Fruit fly (Drosophila melanogaster) whole organism, embryonic: ENCODE measurements around the gene Cpr97Ea.

ENCODE experiments used
- Bgb ChIP-seq: fragments of 200-800 bp; sonication (Bioruptor generic); IDR thresholded peaks from 2 replicates; pipeline ENCODE4 v1.3.6; 2022; ENCODE audit warnings: missing biosample characterization, missing genetic modification characterization; ENCODE audit not compliant: partially characterized antibody
- Blimp-1 ChIP-seq: fragments of 200-800 bp; sonication (Bioruptor generic); optimal IDR thresholded peaks from 3 replicates; lab custom pipeline; 2018; ENCODE audit warnings: missing biosample characterization, missing genetic modification characterization, mild to moderate bottlenecking, moderate library complexity, missing genetic modification reagents
- BtbVII ChIP-seq: fragments of 200-800 bp; sonication (Bioruptor generic); optimal IDR thresholded peaks from 3 replicates; lab custom pipeline; 2017; ENCODE audit warnings: missing biosample characterization, mild to moderate bottlenecking, missing genetic modification characterization
- CG10654 ChIP-seq: fragments of 200-800 bp; sonication (Bioruptor generic); optimal IDR thresholded peaks from 2 replicates; lab custom pipeline; 2016; ENCODE audit warnings: missing biosample characterization, missing genetic modification characterization
- CG10979 ChIP-seq: fragments of 200-800 bp; sonication (Bioruptor generic); optimal IDR thresholded peaks from 2 replicates; lab custom pipeline; 2018; ENCODE audit warnings: missing biosample characterization, mild to moderate bottlenecking, missing genetic modification characterization, moderate library complexity
- CG11723 ChIP-seq: fragments of 200-800 bp; sonication (Bioruptor generic); optimal IDR thresholded peaks from 2 replicates; lab custom pipeline; 2017; ENCODE audit warnings: missing biosample characterization, mild to moderate bottlenecking, missing genetic modification characterization
- CG13894 ChIP-seq: fragments of 200-800 bp; sonication (Bioruptor generic); optimal IDR thresholded peaks from 3 replicates; lab custom pipeline; 2018; ENCODE audit warnings: missing biosample characterization, mild to moderate bottlenecking, missing genetic modification characterization, moderate library complexity
- CG16813 ChIP-seq: fragments of 200-800 bp; sonication (Bioruptor generic); IDR thresholded peaks from 3 replicates; pipeline ENCODE4 v1.3.6; 2022; ENCODE audit warnings: missing biosample characterization, missing genetic modification characterization; ENCODE audit not compliant: partially characterized antibody
- CG17568 ChIP-seq: fragments of 200-800 bp; sonication (Bioruptor generic); optimal IDR thresholded peaks from 2 replicates; lab custom pipeline; 2018; ENCODE audit warnings: missing biosample characterization, mild to moderate bottlenecking, missing genetic modification characterization, moderate library complexity
- CG18599 ChIP-seq: fragments of 200-800 bp; sonication (Bioruptor generic); optimal IDR thresholded peaks from 3 replicates; lab custom pipeline; 2017; ENCODE audit warnings: missing biosample characterization, missing genetic modification characterization, mild to moderate bottlenecking, moderate library complexity, missing genetic modification reagents
- CG18619 ChIP-seq: fragments of 200-800 bp; sonication (Bioruptor generic); optimal IDR thresholded peaks from 3 replicates; lab custom pipeline; 2017; ENCODE audit warnings: missing biosample characterization, mild to moderate bottlenecking, missing genetic modification characterization
- CG2120 ChIP-seq: fragments of 200-800 bp; sonication (Bioruptor generic); optimal IDR thresholded peaks from 3 replicates; lab custom pipeline; 2016; ENCODE audit warnings: missing biosample characterization, missing genetic modification characterization
- CG4282 ChIP-seq: fragments of 200-800 bp; sonication (Bioruptor generic); optimal IDR thresholded peaks from 2 replicates; lab custom pipeline; 2016; ENCODE audit warnings: missing biosample characterization, missing genetic modification characterization
- CG4360 ChIP-seq: fragments of 200-800 bp; sonication (Bioruptor generic); IDR thresholded peaks from 2 replicates; pipeline ENCODE4 v1.3.6; 2022; ENCODE audit warnings: missing biosample characterization, missing genetic modification characterization
- CTCF ChIP-seq: fragments of 200-800 bp; sonication (Bioruptor generic); optimal IDR thresholded peaks from 2 replicates; lab custom pipeline; 2017; ENCODE audit warnings: missing biosample characterization, mild to moderate bottlenecking, missing genetic modification characterization, moderate library complexity
- CoRest ChIP-seq: fragments of 200-800 bp; sonication (Bioruptor generic); optimal IDR thresholded peaks from 3 replicates; lab custom pipeline; 2018; ENCODE audit warnings: missing biosample characterization, mild to moderate bottlenecking, missing genetic modification characterization, moderate library complexity
- GATAe ChIP-seq: fragments of 200-800 bp; sonication (Bioruptor generic); conservative IDR thresholded peaks from 2 replicates; pipeline ENCODE4 v1.3.6; 2022; ENCODE audit warnings: missing biosample characterization, missing genetic modification characterization
- HLH4C ChIP-seq: fragments of 200-800 bp; sonication (Bioruptor generic); IDR thresholded peaks from 3 replicates; pipeline ENCODE4 v1.3.6; 2022; ENCODE audit warnings: missing biosample characterization, missing genetic modification characterization; ENCODE audit not compliant: partially characterized antibody
- Hr51 ChIP-seq, 2 experiments: fragments of 200-800 bp; sonication (Bioruptor generic); optimal IDR thresholded peaks; 2 replicates in 1 of 2; 3 replicates in 1 of 2; lab custom pipeline; 2016 to 2018; ENCODE audit warnings: missing biosample characterization in 2 of 2, missing genetic modification characterization in 2 of 2, mild to moderate bottlenecking in 1 of 2, moderate library complexity in 1 of 2
- Hr78 ChIP-seq, 2 experiments: fragments of 200-800 bp in 1 of 2; fragments of >200 bp in 1 of 2; sonication (Bioruptor generic) in 1 of 2; optimal IDR thresholded peaks; 2 replicates each; lab custom pipeline; 2017 to 2019; ENCODE audit warnings: missing biosample characterization in 2 of 2, missing genetic modification characterization in 2 of 2, mild to moderate bottlenecking in 1 of 2, moderate library complexity in 1 of 2
- NFAT ChIP-seq: fragments of 200-800 bp; sonication (Bioruptor generic); IDR thresholded peaks from 2 replicates; pipeline ENCODE4 v1.3.6; 2022; ENCODE audit warnings: missing biosample characterization, missing genetic modification characterization
- Optix ChIP-seq: fragments of 200-800 bp; sonication (Bioruptor generic); IDR thresholded peaks from 3 replicates; pipeline ENCODE4 v1.3.6; 2022; ENCODE audit warnings: missing biosample characterization, missing genetic modification characterization
- Spps ChIP-seq: fragments of 200-800 bp; sonication (Bioruptor generic); optimal IDR thresholded peaks from 2 replicates; lab custom pipeline; 2018; ENCODE audit warnings: missing biosample characterization, mild to moderate bottlenecking, missing genetic modification characterization
- Ssrp ChIP-seq: fragments of 200-800 bp; sonication (Bioruptor generic); optimal IDR thresholded peaks from 2 replicates; lab custom pipeline; 2018; ENCODE audit warnings: missing biosample characterization, mild to moderate bottlenecking, missing genetic modification characterization, moderate library complexity
- Tbp ChIP-seq: fragments of >200 bp; optimal IDR thresholded peaks from 2 replicates; lab custom pipeline; 2018; ENCODE audit warnings: missing biosample characterization, missing genetic modification characterization
- amos ChIP-seq: fragments of 200-800 bp; sonication (Bioruptor generic); IDR thresholded peaks from 2 replicates; pipeline ENCODE4 v1.3.6; 2022; ENCODE audit warnings: missing biosample characterization, missing genetic modification characterization; ENCODE audit not compliant: partially characterized antibody
- az2 ChIP-seq: fragments of 200-800 bp; sonication (Bioruptor generic); optimal IDR thresholded peaks from 3 replicates; lab custom pipeline; 2016; ENCODE audit warnings: missing biosample characterization, missing genetic modification characterization
- bowl ChIP-seq: fragments of 200-800 bp; sonication (Bioruptor generic); IDR thresholded peaks from 2 replicates; pipeline ENCODE4 v1.3.6; 2022; ENCODE audit warnings: missing biosample characterization, missing genetic modification characterization
- bsh ChIP-seq, 2 experiments: fragments of 200-800 bp; sonication (Bioruptor generic); optimal IDR thresholded peaks; 2 replicates each; lab custom pipeline; 2017 to 2018; ENCODE audit warnings: mild to moderate bottlenecking in 2 of 2, missing biosample characterization in 2 of 2, missing genetic modification characterization in 2 of 2, moderate library complexity in 1 of 2
- dan ChIP-seq: fragments of 200-800 bp; sonication (Bioruptor generic); IDR thresholded peaks from 2 replicates; pipeline ENCODE4 v1.3.6; 2022; ENCODE audit warnings: missing biosample characterization, missing genetic modification characterization
- dm ChIP-seq: fragments of 200-800 bp; sonication (Bioruptor generic); optimal IDR thresholded peaks from 3 replicates; lab custom pipeline; 2016; ENCODE audit warnings: missing biosample characterization, missing genetic modification characterization
- emc ChIP-seq: fragments of 200-800 bp; sonication (Bioruptor generic); optimal IDR thresholded peaks from 2 replicates; lab custom pipeline; 2016; ENCODE audit warnings: missing biosample characterization, missing genetic modification characterization
- fd3F ChIP-seq: fragments of 200-800 bp; sonication (Bioruptor generic); optimal IDR thresholded peaks from 2 replicates; lab custom pipeline; 2018; ENCODE audit warnings: missing biosample characterization, mild to moderate bottlenecking, missing genetic modification characterization, moderate library complexity
- gcm ChIP-seq: fragments of 200-800 bp; sonication (Bioruptor generic); optimal IDR thresholded peaks from 2 replicates; lab custom pipeline; 2019; ENCODE audit warnings: missing biosample characterization, mild to moderate bottlenecking, missing genetic modification characterization, moderate library complexity
- gcm2 ChIP-seq: fragments of 200-800 bp; sonication (Bioruptor generic); optimal IDR thresholded peaks from 2 replicates; lab custom pipeline; 2016; ENCODE audit warnings: missing biosample characterization, missing genetic modification characterization
- grau ChIP-seq: fragments of 200-800 bp; optimal IDR thresholded peaks from 3 replicates; lab custom pipeline; 2019; ENCODE audit warnings: missing biosample characterization, mild to moderate bottlenecking, missing genetic modification characterization, moderate library complexity
- ham ChIP-seq: fragments of 200-800 bp; sonication (Bioruptor generic); IDR thresholded peaks from 2 replicates; pipeline ENCODE4 v1.3.6; 2022; ENCODE audit warnings: missing biosample characterization, missing genetic modification characterization
- prd ChIP-seq, 3 experiments: fragments of >200 bp in 2 of 3; fragments of 200-800 bp in 1 of 3; sonication (Bioruptor generic) in 1 of 3; optimal IDR thresholded peaks in 2 of 3; IDR thresholded peaks in 1 of 3; 2 replicates in 2 of 3; 3 replicates in 1 of 3; pipeline versions ENCODE4 v1.3.6 to Lab custom; 2017 to 2022; ENCODE audit warnings: missing biosample characterization in 1 of 3, missing genetic modification characterization in 1 of 3
- stc ChIP-seq: fragments of 200-800 bp; sonication (Bioruptor generic); IDR thresholded peaks from 2 replicates; pipeline ENCODE4 v1.3.6; 2022; ENCODE audit warnings: missing biosample characterization, missing genetic modification characterization
- tgo ChIP-seq: fragments of 200-800 bp; sonication (Bioruptor generic); IDR thresholded peaks from 3 replicates; pipeline ENCODE4 v1.3.6; 2022; ENCODE audit warnings: missing biosample characterization, missing genetic modification characterization
- twi ChIP-seq: fragments of 200-800 bp; optimal IDR thresholded peaks from 2 replicates; lab custom pipeline; 2019; ENCODE audit warnings: missing biosample characterization, mild to moderate bottlenecking, missing genetic modification characterization, moderate library complexity
- unpg ChIP-seq: fragments of 200-800 bp; sonication (Bioruptor generic); optimal IDR thresholded peaks from 3 replicates; lab custom pipeline; 2018; ENCODE audit warnings: missing biosample characterization, mild to moderate bottlenecking, missing genetic modification characterization, moderate library complexity
- vvl ChIP-seq: fragments of 200-800 bp; sonication (Bioruptor generic); IDR thresholded peaks from 2 replicates; pipeline ENCODE4 v1.3.6; 2022; ENCODE audit warnings: missing biosample characterization, missing genetic modification characterization
- wdn ChIP-seq: fragments of 200-800 bp; sonication (Bioruptor generic); IDR thresholded peaks from 2 replicates; pipeline ENCODE4 v1.3.6; 2022; ENCODE audit warnings: missing biosample characterization, missing genetic modification characterization

Gene Cpr97Ea

dm6 chr3R:27067362-27067761 lies 20.2 kb downstream of the Cpr97Ea start (continued):
- TF ChIP-seq Blimp-1 (GFP tag; lab: Kevin White, UChicago), result peak; percentile 25
- peak; percentile 59 for TF ChIP-seq CG18599 (GFP tag; lab: Kevin White, UChicago)
- TF ChIP-seq ham (GFP tag; lab: Robert Waterston, UW), result no peak
- TF ChIP-seq vvl (GFP tag; lab: Robert Waterston, UW), result peak; percentile 33; the same call in 1 of the 2 replicates
- peak; percentile 78 for TF ChIP-seq CG13894 (tag; lab: Kevin White, UChicago)
- no peak for TF ChIP-seq CG16813

dm6 chr3R:27065136-27065535 lies 22.4 kb downstream of the Cpr97Ea start, which contains the start of gene CG43935:
Gene CG43935 (plus strand): TSS chr3R:27065436.
- TF ChIP-seq prd (optimal IDR thresholded peaks at IDR 0.05; lab: Kevin White, UChicago), result no peak
- no peak for TF ChIP-seq prd (GFP tag; IDR thresholded peaks at IDR 0.05; lab: Robert Waterston, UW)
- TF ChIP-seq Tbp, result no peak
- no peak for TF ChIP-seq unpg
- TF ChIP-seq Ssrp, result no peak
- no peak for TF ChIP-seq BtbVII
- TF ChIP-seq gcm2 (GFP tag; lab: Kevin White, UChicago), result no peak
- TF ChIP-seq stc, result no peak
- no peak for TF ChIP-seq wdn
- TF ChIP-seq fd3F, result no peak
- TF ChIP-seq bsh (GFP tag; optimal IDR thresholded peaks at IDR 0.05; lab: Kevin White, UChicago), result no peak
- no peak for TF ChIP-seq twi
- TF ChIP-seq az2 (GFP tag; lab: Kevin White, UChicago), result no peak
- TF ChIP-seq dm, result no peak
- no peak for TF ChIP-seq CG11723 (GFP tag; lab: Kevin White, UChicago)
- TF ChIP-seq gcm, result no peak
- no peak for TF ChIP-seq CG4282 (GFP tag; lab: Kevin White, UChicago)
- TF ChIP-seq dan, result no peak
- TF ChIP-seq Hr51 (GFP tag; optimal IDR thresholded peaks at IDR 0.05; lab: Kevin White, UChicago), result no peak
- no peak for TF ChIP-seq CG18599 (GFP tag; lab: Kevin White, UChicago)

- no peak for TF ChIP-seq emc
Observed at dm6 chr3R:27064099-27064498, 23.5 kb downstream of the Cpr97Ea start, which contains the start of gene Nep5. Gene Nep5 (minus strand): TSS chr3R:27064199.

dm6 chr3R:27061916-27062315 lies 25.7 kb downstream of the Cpr97Ea start, which contains the start of gene CG34292:
Gene CG34292 (plus strand): TSS chr3R:27062216.
- TF ChIP-seq GATAe (GFP tag; lab: Robert Waterston, UW), result no peak

dm6 chr3R:27056152-27056551 lies 31.4 kb downstream of the Cpr97Ea start:
- no peak for TF ChIP-seq Spps (tag; lab: Kevin White, UChicago)
- no peak for TF ChIP-seq bowl (GFP tag; lab: Robert Waterston, UW)
- TF ChIP-seq HLH4C (GFP tag; lab: Robert Waterston, UW), result no peak
- no peak for TF ChIP-seq Optix
- TF ChIP-seq CG4360, result no peak
- TF ChIP-seq tgo (GFP tag; lab: Robert Waterston, UW), result no peak
- TF ChIP-seq CG10979 (tag; lab: Kevin White, UChicago), result no peak
- TF ChIP-seq CoRest, result no peak
- no peak for TF ChIP-seq CG18619 (GFP tag; lab: Kevin White, UChicago)
- TF ChIP-seq CG16813, result peak; percentile 32; the same call in 1 of the 3 replicates
- no peak for TF ChIP-seq grau (tag; lab: Kevin White, UChicago)
- TF ChIP-seq CG10654, result no peak
- peak; percentile 22 for TF ChIP-seq CTCF (GFP tag; lab: Kevin White, UChicago)
- TF ChIP-seq CG2120 (GFP tag; lab: Kevin White, UChicago), result no peak
- peak; percentile 19; the same call in 1 of the 2 replicates for TF ChIP-seq amos
- TF ChIP-seq CG17568 (GFP tag; lab: Kevin White, UChicago), result no peak
- peak in 1 of 2 experiments; percentile 93 for TF ChIP-seq Hr78 (GFP tag; optimal IDR thresholded peaks at IDR 0.05; lab: Kevin White, UChicago)
- no peak for TF ChIP-seq NFAT
- TF ChIP-seq Bgb (GFP tag; lab: Robert Waterston, UW), result peak; percentile 42; the same call in 1 of the 2 replicates
- TF ChIP-seq, all 482 proteins: peak for 5
